Worm (Caenorhabditis elegans) whole organism, late embryonic: ENCODE results near the gene col-164.

ENCODE experiments used
- K09A11.1 ChIP-seq: sonication (generic microtip); optimal IDR thresholded peaks from 2 replicates; lab custom pipeline; 2017; ENCODE audit warnings: antibody characterized with exemption, mild to moderate bottlenecking, missing genetic modification characterization, missing compliant biosample characterization; ENCODE audit not compliant: insufficient read depth
- Y22D7AL.16 ChIP-seq: sonication (generic microtip); optimal IDR thresholded peaks from 2 replicates; lab custom pipeline; 2016; ENCODE audit warnings: missing genetic modification characterization, missing compliant biosample characterization
- ama-1 ChIP-seq: fragments of 150-350 bp; optimal IDR thresholded peaks from 2 replicates; lab custom pipeline; 2014
- ceh-14 ChIP-seq: sonication (generic microtip); optimal IDR thresholded peaks from 2 replicates; lab custom pipeline; 2016; ENCODE audit warnings: missing genotype, missing genetic modification characterization, missing compliant biosample characterization
- ceh-19 ChIP-seq: fragments of 200-800 bp; sonication (Bioruptor generic); optimal IDR thresholded peaks from 2 replicates; lab custom pipeline; 2018; ENCODE audit warnings: mild to moderate bottlenecking, missing genetic modification characterization, missing compliant biosample characterization
- ceh-22 ChIP-seq: sonication (generic microtip); optimal IDR thresholded peaks from 2 replicates; lab custom pipeline; 2017; ENCODE audit warnings: missing biosample characterization, missing genetic modification characterization
- ceh-30 ChIP-seq: fragments of 150-350 bp; optimal IDR thresholded peaks from 2 replicates; lab custom pipeline; 2014; ENCODE audit warnings: missing biosample characterization, missing genetic modification characterization
- ceh-34 ChIP-seq: sonication (generic microtip); optimal IDR thresholded peaks from 2 replicates; lab custom pipeline; 2016; ENCODE audit warnings: mild to moderate bottlenecking, missing genetic modification characterization, missing compliant biosample characterization
- ceh-48 ChIP-seq: sonication (generic microtip); optimal IDR thresholded peaks from 2 replicates; lab custom pipeline; 2016; ENCODE audit warnings: missing genetic modification characterization, inconsistent platforms, missing compliant biosample characterization
- ceh-6 ChIP-seq: fragments of 200-800 bp; sonication (Bioruptor generic); optimal IDR thresholded peaks from 2 replicates; lab custom pipeline; 2018; ENCODE audit warnings: mild to moderate bottlenecking, missing genetic modification characterization, missing compliant biosample characterization
- dmd-4 ChIP-seq: sonication (generic microtip); optimal IDR thresholded peaks from 2 replicates; lab custom pipeline; 2016; ENCODE audit warnings: borderline replicate concordance, missing genetic modification characterization, missing compliant biosample characterization
- elt-4 ChIP-seq: sonication (generic microtip); optimal IDR thresholded peaks from 2 replicates; lab custom pipeline; 2016; ENCODE audit warnings: missing genetic modification characterization, missing compliant biosample characterization
- ets-4 ChIP-seq: sonication (generic microtip); optimal IDR thresholded peaks from 2 replicates; lab custom pipeline; 2016; ENCODE audit warnings: missing genetic modification characterization, missing compliant biosample characterization
- eyg-1 ChIP-seq: sonication (generic microtip); optimal IDR thresholded peaks from 2 replicates; lab custom pipeline; 2016; ENCODE audit warnings: missing genotype, missing genetic modification characterization, missing compliant biosample characterization
- fax-1 ChIP-seq: sonication (generic microtip); optimal IDR thresholded peaks from 2 replicates; lab custom pipeline; 2016; ENCODE audit warnings: missing genotype, missing genetic modification characterization, missing compliant biosample characterization
- fkh-6 ChIP-seq: sonication (generic microtip); optimal IDR thresholded peaks from 2 replicates; lab custom pipeline; 2016; ENCODE audit warnings: missing genetic modification characterization, missing compliant biosample characterization
- hlh-13 ChIP-seq: fragments of 200-800 bp; sonication (Bioruptor generic); optimal IDR thresholded peaks from 2 replicates; lab custom pipeline; 2018; ENCODE audit warnings: mild to moderate bottlenecking, missing genetic modification characterization, missing compliant biosample characterization
- hlh-30 ChIP-seq: sonication (generic microtip); optimal IDR thresholded peaks from 2 replicates; lab custom pipeline; 2017; ENCODE audit warnings: antibody characterized with exemption, missing genetic modification characterization, missing compliant biosample characterization; ENCODE audit not compliant: insufficient read depth
- hlh-8 ChIP-seq: sonication (generic microtip); optimal IDR thresholded peaks from 2 replicates; lab custom pipeline; 2016; ENCODE audit warnings: missing genotype, missing genetic modification characterization, missing compliant biosample characterization
- lim-6 ChIP-seq: sonication (generic microtip); optimal IDR thresholded peaks from 2 replicates; lab custom pipeline; 2016; ENCODE audit warnings: missing genetic modification characterization, missing compliant biosample characterization
- madf-2 ChIP-seq: sonication (generic microtip); optimal IDR thresholded peaks from 2 replicates; lab custom pipeline; 2017; ENCODE audit warnings: missing genetic modification characterization, missing compliant biosample characterization
- mec-3 ChIP-seq: sonication (generic microtip); optimal IDR thresholded peaks from 2 replicates; lab custom pipeline; 2016; ENCODE audit warnings: borderline replicate concordance, missing genetic modification characterization, missing compliant biosample characterization
- nfya-1 ChIP-seq: sonication (generic microtip); optimal IDR thresholded peaks from 2 replicates; lab custom pipeline; 2017; ENCODE audit warnings: missing genetic modification characterization, mild to moderate bottlenecking, missing compliant biosample characterization, antibody characterized with exemption, moderate library complexity
- nhr-11 ChIP-seq: fragments of 150-350 bp; optimal IDR thresholded peaks from 2 replicates; lab custom pipeline; 2014; ENCODE audit warnings: missing biosample characterization, missing genetic modification characterization
- odd-2 ChIP-seq: sonication (generic microtip); optimal IDR thresholded peaks from 2 replicates; lab custom pipeline; 2017; ENCODE audit warnings: antibody characterized with exemption, mild to moderate bottlenecking, missing genetic modification characterization, missing compliant biosample characterization
- pag-3 ChIP-seq: sonication (generic microtip); optimal IDR thresholded peaks from 2 replicates; lab custom pipeline; 2016; ENCODE audit warnings: missing compliant biosample characterization, missing genetic modification characterization, borderline replicate concordance
- pat-9 ChIP-seq: fragments of 200-800 bp; sonication (Bioruptor generic); optimal IDR thresholded peaks from 2 replicates; lab custom pipeline; 2018; ENCODE audit warnings: mild to moderate bottlenecking, missing genetic modification characterization, moderate library complexity, missing compliant biosample characterization
- pha-2 ChIP-seq: sonication (generic microtip); optimal IDR thresholded peaks from 2 replicates; lab custom pipeline; 2017; ENCODE audit warnings: mild to moderate bottlenecking, missing genetic modification characterization, missing compliant biosample characterization
- pros-1 ChIP-seq: fragments of 150-350 bp; optimal IDR thresholded peaks from 2 replicates; lab custom pipeline; 2014; ENCODE audit warnings: missing biosample characterization, missing genetic modification reagents, missing genetic modification characterization
- ref-2 ChIP-seq: sonication (generic microtip); optimal IDR thresholded peaks from 2 replicates; lab custom pipeline; 2016; ENCODE audit warnings: missing genetic modification characterization, missing compliant biosample characterization
- sdc-2 ChIP-seq: sonication (generic microtip); optimal IDR thresholded peaks from 2 replicates; lab custom pipeline; 2016; ENCODE audit warnings: missing genotype, missing genetic modification characterization, missing compliant biosample characterization
- sox-2 ChIP-seq: fragments of 200-800 bp; sonication (Bioruptor generic); IDR thresholded peaks from 2 replicates; pipeline ENCODE4 v1.3.6; 2022; ENCODE audit warnings: missing genetic modification reagents, missing genetic modification characterization, missing compliant biosample characterization
- sox-4 ChIP-seq: sonication (generic microtip); optimal IDR thresholded peaks from 2 replicates; lab custom pipeline; 2017; ENCODE audit warnings: mild to moderate bottlenecking, missing genetic modification characterization, inconsistent platforms, missing compliant biosample characterization
- syd-9 ChIP-seq: sonication (generic microtip); optimal IDR thresholded peaks from 2 replicates; lab custom pipeline; 2016; ENCODE audit warnings: mild to moderate bottlenecking, missing genetic modification characterization, moderate library complexity, missing compliant biosample characterization
- tbx-2 ChIP-seq: sonication (generic microtip); optimal IDR thresholded peaks from 2 replicates; lab custom pipeline; 2016; ENCODE audit warnings: missing genetic modification characterization, missing compliant biosample characterization
- ttx-3 ChIP-seq: sonication (generic microtip); optimal IDR thresholded peaks from 2 replicates; lab custom pipeline; 2016; ENCODE audit warnings: missing genetic modification reagents, missing genetic modification characterization, missing compliant biosample characterization
- unc-3 ChIP-seq, 2 experiments: fragments of 200-800 bp in 1 of 2; sonication (Bioruptor generic) in 1 of 2; sonication (generic microtip) in 1 of 2; conservative IDR thresholded peaks in 1 of 2; optimal IDR thresholded peaks in 1 of 2; 2 replicates each; pipeline versions ENCODE4 v1.3.6 to Lab custom; 2016 to 2022; ENCODE audit warnings: missing compliant biosample characterization in 2 of 2, missing genetic modification characterization in 2 of 2, missing genetic modification reagents in 1 of 2
- unc-42 ChIP-seq: sonication (generic microtip); optimal IDR thresholded peaks from 2 replicates; lab custom pipeline; 2016; ENCODE audit warnings: missing genotype, missing genetic modification characterization, missing compliant biosample characterization
- unc-86 ChIP-seq: sonication (generic microtip); optimal IDR thresholded peaks from 2 replicates; lab custom pipeline; 2016; ENCODE audit warnings: missing genetic modification characterization, missing compliant biosample characterization
- zip-5 ChIP-seq: sonication (generic microtip); optimal IDR thresholded peaks from 2 replicates; lab custom pipeline; 2016; ENCODE audit warnings: missing genetic modification characterization, missing compliant biosample characterization

The col-164 gene

DNA sequence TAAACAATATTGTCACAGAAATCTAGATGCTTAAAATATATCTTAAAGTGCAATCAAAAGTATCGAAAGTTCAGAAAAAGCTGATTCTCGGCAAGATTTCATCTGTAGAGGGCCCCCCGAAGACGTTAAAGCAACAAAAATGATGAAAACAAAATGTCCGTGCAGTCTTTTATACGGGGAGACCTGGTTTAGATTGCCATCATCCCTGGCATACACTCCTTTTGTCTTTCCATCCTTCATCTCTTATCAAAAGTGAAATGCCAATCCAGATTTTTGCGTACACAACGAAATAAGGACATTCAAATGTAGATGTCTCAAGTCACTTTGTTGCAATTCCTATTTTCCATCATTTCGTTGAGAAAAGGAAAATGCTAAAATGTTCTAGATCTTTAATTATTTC lies 20.9 kb downstream of the col-164 start:
- TF ChIP-seq unc-86 (tag; lab: Kevin White, UChicago) (no peak), pha-2 (tag; lab: Kevin White, UChicago) (no peak), elt-4 (tag; lab: Kevin White, UChicago) (no peak), fkh-6 (no peak), Y22D7AL.16 (tag; lab: Kevin White, UChicago) (no peak), sox-4 (tag; lab: Kevin White, UChicago) (no peak), hlh-8 (tag; lab: Kevin White, UChicago) (no peak), tbx-2 (tag; lab: Kevin White, UChicago) (no peak), ceh-22 (tag; lab: Kevin White, UChicago) (no peak), syd-9 (tag; lab: Kevin White, UChicago) (no peak), ceh-34 (tag; lab: Kevin White, UChicago) (no peak), unc-3 (GFP tag; conservative IDR thresholded peaks at IDR 0.05; lab: Robert Waterston, UW) (no peak), unc-3 (tag; optimal IDR thresholded peaks at IDR 0.05; lab: Kevin White, UChicago) (no peak), nhr-11 (tag; lab: Kevin White, UChicago) (no peak), pat-9 (tag; lab: Kevin White, UChicago) (no peak), lim-6 (tag; lab: Kevin White, UChicago) (no peak), ama-1 (lab: Kevin White, UChicago) (no peak), pag-3 (tag; lab: Kevin White, UChicago) (no peak), nfya-1 (tag; lab: Kevin White, UChicago) (no peak), ceh-14 (tag; lab: Kevin White, UChicago) (no peak)
- TF ChIP-seq, all 69 proteins: peak for 0

DNA sequence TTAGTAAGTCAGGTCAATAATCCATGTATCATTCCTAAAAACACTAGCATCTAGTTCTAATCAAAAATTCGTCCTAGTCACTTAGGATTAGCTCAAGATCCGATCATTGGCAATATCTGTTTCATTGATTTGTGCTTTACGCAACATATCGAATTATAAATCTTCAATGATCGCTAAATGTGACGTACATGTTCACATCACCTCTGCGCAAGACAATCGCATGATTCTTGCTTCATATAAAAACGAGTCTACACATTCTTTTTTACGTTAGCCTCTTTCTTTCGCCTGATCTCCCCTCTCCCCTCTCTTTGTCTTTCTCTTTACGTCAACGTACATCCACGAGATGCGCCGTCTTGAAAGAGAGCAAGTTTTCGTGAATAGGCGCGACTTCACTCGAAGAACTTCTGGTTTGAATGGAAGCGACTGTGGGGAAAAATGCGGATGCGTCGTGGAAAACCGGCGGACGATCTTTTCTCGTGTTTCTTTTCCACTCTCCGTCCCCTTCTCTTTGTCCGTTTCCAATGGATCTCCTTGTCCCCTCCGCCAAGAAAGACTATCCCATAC lies 23.1 kb downstream of the col-164 start:
- TF ChIP-seq sox-2 (GFP tag; lab: Robert Waterston, UW), result no peak
- TF ChIP-seq nfya-1 (tag; lab: Kevin White, UChicago), result peak; percentile 6
- TF ChIP-seq sdc-2, result peak; percentile 18

ce11 chrX:2118162-2118561 lies 24.9 kb downstream of the col-164 start, which contains the start of gene swip-10:
TSS of gene swip-10 (minus strand) at chrX:2118262.
- no peak for TF ChIP-seq mec-3
- TF ChIP-seq unc-42 (tag; lab: Kevin White, UChicago), result no peak
- no peak for TF ChIP-seq tbx-2 (tag; lab: Kevin White, UChicago)
- TF ChIP-seq dmd-4 (tag; lab: Kevin White, UChicago), result no peak
- no peak for TF ChIP-seq eyg-1 (tag; lab: Kevin White, UChicago)
- no peak for TF ChIP-seq K09A11.1 (tag; lab: Kevin White, UChicago)
- TF ChIP-seq unc-86 (tag; lab: Kevin White, UChicago), result no peak
- TF ChIP-seq fax-1 (tag; lab: Kevin White, UChicago), result no peak
- TF ChIP-seq pag-3 (tag; lab: Kevin White, UChicago), result no peak

DNA sequence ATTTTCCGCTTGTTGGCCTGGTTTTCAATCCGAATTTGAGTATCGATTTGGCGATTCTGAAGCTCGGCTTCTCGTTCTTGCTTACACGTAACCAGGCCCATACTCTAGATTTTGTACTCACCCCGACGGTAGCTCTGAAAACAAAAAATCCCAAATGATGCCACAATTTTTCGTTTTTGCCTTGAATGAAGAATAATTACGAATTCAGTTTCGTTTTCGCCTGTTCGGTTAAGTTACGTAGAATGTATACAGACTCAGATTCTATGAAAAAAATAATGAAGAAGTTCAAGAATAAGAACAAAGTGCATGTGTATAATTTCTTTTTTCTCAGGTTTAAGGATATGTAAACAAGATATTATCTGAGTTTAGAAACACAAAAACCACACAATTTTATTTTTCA lies 27.7 kb downstream of the col-164 start, which contains the start of gene gpa-5:
Gene gpa-5 (minus strand): TSS at position 101 of the 400 bp plus-strand sequence.
- TF ChIP-seq nfya-1 (tag; lab: Kevin White, UChicago) (no peak), zip-5 (tag; lab: Kevin White, UChicago) (no peak), ceh-19 (GFP tag; lab: Kevin White, UChicago) (no peak), madf-2 (no peak), ceh-30 (no peak), lim-6 (tag; lab: Kevin White, UChicago) (no peak), hlh-13 (GFP tag; lab: Kevin White, UChicago) (no peak), pha-2 (tag; lab: Kevin White, UChicago) (no peak), ceh-48 (tag; lab: Kevin White, UChicago) (no peak), pros-1 (tag; lab: Kevin White, UChicago) (no peak), ref-2 (tag; lab: Kevin White, UChicago) (no peak), odd-2 (tag; lab: Kevin White, UChicago) (no peak), syd-9 (tag; lab: Kevin White, UChicago) (no peak), K09A11.1 (tag; lab: Kevin White, UChicago) (no peak), ets-4 (no peak), ttx-3 (tag; lab: Kevin White, UChicago) (no peak), ceh-6 (GFP tag; lab: Kevin White, UChicago) (no peak), hlh-30 (tag; lab: Kevin White, UChicago) (no peak), nhr-11 (tag; lab: Kevin White, UChicago) (no peak)
- TF ChIP-seq, all 69 proteins: peak for 0
